Worm (Caenorhabditis elegans) whole organism, young adult: ENCODE results near the gene ccz-1.

ENCODE experiments used
- B0261.1 ChIP-seq: sonication (generic microtip); optimal IDR thresholded peaks from 2 replicates; lab custom pipeline; 2016; ENCODE audit warnings: mild to moderate bottlenecking, missing genetic modification characterization, moderate library complexity, missing compliant biosample characterization
- B0336.3 ChIP-seq: fragments of 200-800 bp; sonication (Bioruptor generic); IDR thresholded peaks from 2 replicates; pipeline ENCODE4 v1.3.6; 2022; ENCODE audit warnings: missing genetic modification characterization, missing compliant biosample characterization
- C17E4.6 ChIP-seq: fragments of 200-800 bp; sonication (Bioruptor generic); IDR thresholded peaks from 2 replicates; pipeline ENCODE4 v1.3.6; 2022; ENCODE audit warnings: missing genetic modification reagents, missing genetic modification characterization, missing compliant biosample characterization
- F22D6.2 ChIP-seq: sonication (generic microtip); optimal IDR thresholded peaks from 2 replicates; lab custom pipeline; 2016; ENCODE audit warnings: mild to moderate bottlenecking, missing genetic modification characterization, missing compliant biosample characterization
- F37B4.10 ChIP-seq: fragments of 200-800 bp; sonication (Bioruptor generic); IDR thresholded peaks from 2 replicates; pipeline ENCODE4 v1.3.6; 2022; ENCODE audit warnings: missing genetic modification characterization, missing compliant biosample characterization
- F52B5.7 ChIP-seq: sonication (generic microtip); optimal IDR thresholded peaks from 2 replicates; lab custom pipeline; 2016; ENCODE audit warnings: mild to moderate bottlenecking, missing genetic modification characterization, missing compliant biosample characterization
- F57C9.4 ChIP-seq: sonication (generic microtip); optimal IDR thresholded peaks from 2 replicates; lab custom pipeline; 2017; ENCODE audit warnings: mild to moderate bottlenecking, missing genetic modification characterization, missing compliant biosample characterization
- K12H6.12 ChIP-seq: fragments of 200-800 bp; sonication (Bioruptor generic); optimal IDR thresholded peaks from 2 replicates; lab custom pipeline; 2018; ENCODE audit warnings: mild to moderate bottlenecking, missing genetic modification characterization, missing compliant biosample characterization
- T07F8.4 ChIP-seq: sonication (generic microtip); optimal IDR thresholded peaks from 2 replicates; lab custom pipeline; 2016; ENCODE audit warnings: mild to moderate bottlenecking, missing genetic modification characterization, moderate library complexity, missing compliant biosample characterization
- Y56A3A.18 ChIP-seq: fragments of 200-800 bp; sonication (Bioruptor generic); IDR thresholded peaks from 2 replicates; pipeline ENCODE4 v1.3.6; 2022; ENCODE audit warnings: missing genetic modification reagents, missing genetic modification characterization, missing compliant biosample characterization
- ama-1 ChIP-seq, 3 experiments: fragments of 150-350 bp in 1 of 3; sonication (generic microtip) in 2 of 3; optimal IDR thresholded peaks; 2 replicates each; lab custom pipeline; 2014 to 2018; ENCODE audit warnings: missing biosample characterization in 2 of 3, missing genetic modification characterization in 2 of 3, missing genetic modification reagents in 2 of 3
- aptf-3 ChIP-seq: fragments of 200-800 bp; sonication (Bioruptor generic); IDR thresholded peaks from 2 replicates; pipeline ENCODE4 v1.3.6; 2022; ENCODE audit warnings: missing genetic modification characterization, missing compliant biosample characterization
- atf-7 ChIP-seq: sonication (generic microtip); optimal IDR thresholded peaks from 2 replicates; lab custom pipeline; 2017; ENCODE audit warnings: mild to moderate bottlenecking, missing genetic modification characterization, missing compliant biosample characterization
- athp-1 ChIP-seq: sonication (generic microtip); optimal IDR thresholded peaks from 2 replicates; lab custom pipeline; 2017; ENCODE audit warnings: mild to moderate bottlenecking, missing genetic modification characterization, missing compliant biosample characterization
- bed-1 ChIP-seq: fragments of 200-800 bp; sonication (Bioruptor generic); IDR thresholded peaks from 2 replicates; pipeline ENCODE4 v1.3.6; 2022; ENCODE audit warnings: missing genetic modification reagents, missing genetic modification characterization, missing compliant biosample characterization
- ccch-3 ChIP-seq: fragments of 200-800 bp; sonication (Bioruptor generic); optimal IDR thresholded peaks from 2 replicates; lab custom pipeline; 2018; ENCODE audit warnings: mild to moderate bottlenecking, missing genetic modification characterization, missing compliant biosample characterization
- ceh-40 ChIP-seq: fragments of 200-800 bp; sonication (Bioruptor generic); IDR thresholded peaks from 2 replicates; pipeline ENCODE4 v1.3.6; 2022; ENCODE audit warnings: missing genetic modification characterization, missing compliant biosample characterization
- ceh-79 ChIP-seq: sonication (generic microtip); optimal IDR thresholded peaks from 2 replicates; lab custom pipeline; 2017; ENCODE audit warnings: mild to moderate bottlenecking, missing genetic modification characterization, missing compliant biosample characterization
- ceh-91 ChIP-seq: fragments of 200-800 bp; sonication (Bioruptor generic); IDR thresholded peaks from 2 replicates; pipeline ENCODE4 v1.3.6; 2022; ENCODE audit warnings: missing genetic modification reagents, missing genetic modification characterization, missing compliant biosample characterization
- dpff-1 ChIP-seq: sonication (generic microtip); optimal IDR thresholded peaks from 2 replicates; lab custom pipeline; 2017; ENCODE audit warnings: mild to moderate bottlenecking, missing genetic modification characterization, missing compliant biosample characterization
- dpl-1 ChIP-seq: fragments of 150-350 bp; optimal IDR thresholded peaks from 2 replicates; lab custom pipeline; 2014; ENCODE audit warnings: missing biosample characterization, missing genetic modification reagents, missing genetic modification characterization
- egl-18 ChIP-seq: fragments of 200-800 bp; sonication (Bioruptor generic); IDR thresholded peaks from 2 replicates; pipeline ENCODE4 v1.3.6; 2022; ENCODE audit warnings: missing genetic modification reagents, missing genetic modification characterization, missing compliant biosample characterization
- ets-4 ChIP-seq: fragments of 200-800 bp; sonication (Bioruptor generic); optimal IDR thresholded peaks from 2 replicates; lab custom pipeline; 2018; ENCODE audit warnings: mild to moderate bottlenecking, missing genetic modification characterization, missing compliant biosample characterization
- hlh-12 ChIP-seq: sonication (generic microtip); optimal IDR thresholded peaks from 2 replicates; lab custom pipeline; 2016; ENCODE audit warnings: missing genetic modification characterization, missing compliant biosample characterization
- lag-1 ChIP-seq: fragments of 200-800 bp; sonication (Bioruptor generic); IDR thresholded peaks from 2 replicates; pipeline ENCODE4 v1.3.6; 2022; ENCODE audit warnings: missing genetic modification reagents, missing genetic modification characterization, missing compliant biosample characterization
- let-607 ChIP-seq, 2 experiments: fragments of 200-800 bp in 1 of 2; sonication (Bioruptor generic) in 1 of 2; sonication (generic microtip) in 1 of 2; optimal IDR thresholded peaks; 2 replicates each; lab custom pipeline; 2016 to 2018; ENCODE audit warnings: mild to moderate bottlenecking in 2 of 2, missing compliant biosample characterization in 2 of 2, missing genetic modification characterization in 2 of 2, moderate library complexity in 2 of 2, missing genotype in 1 of 2
- lir-1 ChIP-seq: fragments of 200-800 bp; sonication (Bioruptor generic); conservative IDR thresholded peaks from 2 replicates; pipeline ENCODE4 v1.3.6; 2022; ENCODE audit warnings: missing genetic modification reagents, missing genetic modification characterization, missing compliant biosample characterization
- lsy-27 ChIP-seq: sonication (generic microtip); optimal IDR thresholded peaks from 2 replicates; lab custom pipeline; 2017; ENCODE audit warnings: missing genetic modification characterization, mild to moderate bottlenecking, missing compliant biosample characterization, antibody characterized with exemption, missing genotype, borderline replicate concordance; ENCODE audit not compliant: insufficient read depth
- madf-8 ChIP-seq: fragments of 200-800 bp; sonication (Bioruptor generic); conservative IDR thresholded peaks from 2 replicates; pipeline ENCODE4 v1.3.6; 2022; ENCODE audit warnings: missing genetic modification reagents, missing genetic modification characterization, missing compliant biosample characterization
- mxl-1 ChIP-seq: sonication (generic microtip); optimal IDR thresholded peaks from 2 replicates; lab custom pipeline; 2016; ENCODE audit warnings: missing genetic modification characterization, missing compliant biosample characterization
- nfyb-1 ChIP-seq: fragments of 200-800 bp; sonication (Bioruptor generic); IDR thresholded peaks from 2 replicates; pipeline ENCODE4 v1.3.6; 2022; ENCODE audit warnings: missing genetic modification reagents, missing genetic modification characterization, missing compliant biosample characterization
- nhr-120 ChIP-seq: fragments of 200-800 bp; sonication (Bioruptor generic); IDR thresholded peaks from 2 replicates; pipeline ENCODE4 v1.3.6; 2022; ENCODE audit warnings: missing genetic modification characterization, missing compliant biosample characterization
- nhr-179 ChIP-seq: sonication (generic microtip); optimal IDR thresholded peaks from 2 replicates; lab custom pipeline; 2016; ENCODE audit warnings: mild to moderate bottlenecking, missing genetic modification characterization, missing compliant biosample characterization
- nhr-80 ChIP-seq: sonication (generic microtip); optimal IDR thresholded peaks from 2 replicates; lab custom pipeline; 2016; ENCODE audit warnings: missing genetic modification characterization, missing compliant biosample characterization
- pbrm-1 ChIP-seq: fragments of 200-800 bp; sonication (Bioruptor generic); IDR thresholded peaks from 2 replicates; pipeline ENCODE4 v1.3.6; 2022; ENCODE audit warnings: missing genetic modification reagents, missing genetic modification characterization, missing compliant biosample characterization
- pha-4 ChIP-seq: fragments of 150-350 bp; sonication (generic microtip); optimal IDR thresholded peaks from 2 replicates; lab custom pipeline; 2014; ENCODE audit warnings: missing biosample characterization, missing genetic modification reagents, missing genetic modification characterization
- rec-8 ChIP-seq, 2 experiments: sonication (generic microtip); optimal IDR thresholded peaks; 2 replicates each; lab custom pipeline; 2016; ENCODE audit warnings: mild to moderate bottlenecking in 2 of 2, missing genetic modification characterization in 2 of 2, missing genetic modification reagents in 2 of 2, missing genotype in 2 of 2, missing biosample characterization in 1 of 2, missing compliant biosample characterization in 1 of 2, moderate library complexity in 1 of 2
- rpc-1 ChIP-seq, 2 experiments: fragments of 150-350 bp in 1 of 2; sonication (generic microtip) in 1 of 2; optimal IDR thresholded peaks; 2 replicates each; lab custom pipeline; 2014 to 2018; ENCODE audit warnings: missing biosample characterization in 1 of 2, missing genetic modification characterization in 1 of 2, missing genetic modification reagents in 1 of 2, missing genotype in 1 of 2
- sea-2 ChIP-seq: fragments of 200-800 bp; sonication (Bioruptor generic); IDR thresholded peaks from 2 replicates; pipeline ENCODE4 v1.3.6; 2022; ENCODE audit warnings: missing genetic modification characterization, missing compliant biosample characterization
- snpc-4 ChIP-seq, 5 experiments: fragments of 150-350 bp in 1 of 5; sonication (generic microtip) in 4 of 5; optimal IDR thresholded peaks; 2 replicates each; lab custom pipeline; 2014 to 2018; ENCODE audit warnings: missing genetic modification characterization in 5 of 5, missing biosample characterization in 3 of 5, antibody characterized with exemption in 2 of 5, mild to moderate bottlenecking in 2 of 5, missing compliant biosample characterization in 2 of 5, missing genotype in 2 of 5, moderate library complexity in 2 of 5, missing genetic modification reagents in 1 of 5
- xnd-1 ChIP-seq: sonication (generic microtip); optimal IDR thresholded peaks from 2 replicates; lab custom pipeline; 2016; ENCODE audit warnings: missing genotype, missing genetic modification reagents, missing genetic modification characterization, missing compliant biosample characterization
- zfh-2 ChIP-seq: fragments of 200-800 bp; sonication (Bioruptor generic); conservative IDR thresholded peaks from 2 replicates; pipeline ENCODE4 v1.3.6; 2022; ENCODE audit warnings: missing genetic modification reagents, missing genetic modification characterization, missing compliant biosample characterization
- ztf-22 ChIP-seq: fragments of 200-800 bp; sonication (Bioruptor generic); optimal IDR thresholded peaks from 2 replicates; lab custom pipeline; 2018; ENCODE audit warnings: mild to moderate bottlenecking, missing genetic modification characterization, moderate library complexity, missing compliant biosample characterization
- ztf-3 ChIP-seq: fragments of 200-800 bp; sonication (Bioruptor generic); optimal IDR thresholded peaks from 2 replicates; lab custom pipeline; 2018; ENCODE audit warnings: mild to moderate bottlenecking, missing genetic modification characterization, missing compliant biosample characterization

The ccz-1 gene

DNA sequence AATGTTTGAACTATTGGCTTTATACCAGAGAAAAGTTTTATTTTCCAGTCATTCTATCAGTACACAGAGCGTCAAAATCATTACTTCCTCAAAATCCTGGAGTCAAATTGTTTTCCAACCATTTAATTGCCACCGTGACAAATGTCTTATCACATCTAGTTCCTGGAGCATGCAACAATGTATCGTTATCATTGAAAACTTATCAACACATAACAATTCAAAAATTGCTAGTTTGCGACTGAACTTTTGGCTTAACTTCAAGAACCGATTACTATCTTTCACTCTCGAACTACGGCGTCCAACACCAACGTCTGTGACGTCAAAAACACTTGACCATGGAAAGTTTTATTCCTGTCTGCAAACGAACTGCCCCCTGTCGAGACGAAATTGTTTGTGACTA, 40.6 kb upstream of the ccz-1 start:
- TF ChIP-seq athp-1 (tag; lab: Kevin White, UChicago) = no peak
- peak; percentile 21 for TF ChIP-seq ets-4
- TF ChIP-seq sea-2 (GFP tag; lab: Robert Waterston, UW) = no peak
- TF ChIP-seq nhr-80 (tag; lab: Kevin White, UChicago) = peak; percentile 68
- TF ChIP-seq F57C9.4 (tag; lab: Kevin White, UChicago) = no peak
- TF ChIP-seq pha-4 (tag; lab: Kevin White, UChicago) = no peak
- no peak for TF ChIP-seq ceh-91
- TF ChIP-seq ccch-3 = no peak

DNA sequence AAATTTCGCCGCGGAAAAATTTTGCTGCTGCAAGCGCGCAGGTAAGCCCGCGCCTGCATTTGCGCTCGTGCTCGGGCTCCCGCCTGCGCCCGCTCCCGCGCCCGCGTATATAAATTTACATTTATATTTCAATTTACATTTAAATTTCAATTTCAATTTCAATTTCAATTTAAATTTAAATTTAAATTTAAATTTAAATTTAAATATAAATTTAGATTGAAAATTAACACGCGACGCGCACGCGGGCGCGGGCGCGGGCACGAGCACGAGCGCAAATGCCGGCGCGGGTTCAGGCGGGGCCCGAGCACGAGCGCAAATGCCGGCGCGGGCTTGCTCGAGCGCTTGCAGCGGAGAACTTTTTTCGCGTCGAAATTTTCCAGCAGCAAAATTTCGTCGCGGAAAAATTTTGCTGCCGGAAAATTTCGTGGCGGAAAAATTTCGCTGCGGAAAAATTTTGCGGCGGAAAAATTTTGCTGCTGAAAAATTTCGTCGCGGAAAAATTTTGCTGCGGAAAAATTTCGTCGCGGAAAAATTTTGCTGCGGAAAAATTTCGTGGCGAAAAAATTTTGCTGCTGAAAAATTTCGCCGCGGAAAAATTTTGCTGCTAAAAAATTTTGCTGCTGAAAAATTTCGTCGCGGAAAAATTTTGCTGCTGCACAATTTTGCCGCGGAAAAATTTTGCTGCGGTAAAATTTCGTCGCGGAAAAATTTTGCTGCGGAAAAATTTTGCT, 32.7 kb upstream of the ccz-1 start:
- TF ChIP-seq bed-1 (GFP tag; lab: Robert Waterston, UW) (no peak), nfyb-1 (GFP tag; lab: Robert Waterston, UW) (0 out of 2 replicates have a peak, but pooled peaks have one; percentile 36), dpl-1 (no peak), rpc-1 (optimal IDR thresholded peaks at IDR 0.05; lab: Kevin White, UChicago) (no peak), rpc-1 (tag; optimal IDR thresholded peaks at IDR 0.05; lab: Kevin White, UChicago) (no peak), ceh-40 (GFP tag; lab: Robert Waterston, UW) (no peak), ceh-91 (peak; percentile 32; the same call in 1 of the 2 replicates), lag-1 (GFP tag; lab: Robert Waterston, UW) (peak; percentile 20; the same call in 1 of the 2 replicates), hlh-12 (no peak), B0336.3 (GFP tag; lab: Robert Waterston, UW) (no peak), ceh-79 (tag; lab: Kevin White, UChicago) (no peak), snpc-4 (GFP tag; optimal IDR thresholded peaks at IDR 0.05; lab: Kevin White, UChicago) (no peak), snpc-4 (tag; optimal IDR thresholded peaks at IDR 0.05; lab: Kevin White, UChicago) (no peak), aptf-3 (GFP tag; lab: Robert Waterston, UW) (no peak), let-607 (tag; optimal IDR thresholded peaks at IDR 0.05; lab: Kevin White, UChicago) (no peak), F37B4.10 (no peak), ztf-3 (GFP tag; lab: Kevin White, UChicago) (no peak), F57C9.4 (tag; lab: Kevin White, UChicago) (no peak), zfh-2 (GFP tag; lab: Robert Waterston, UW) (peak; percentile 77; the same call in 1 of the 2 replicates), F52B5.7 (tag; lab: Kevin White, UChicago) (no peak), madf-8 (GFP tag; lab: Robert Waterston, UW) (peak; percentile 43), F22D6.2 (tag; lab: Kevin White, UChicago) (no peak), B0261.1 (no peak), dpff-1 (tag; lab: Kevin White, UChicago) (no peak), pha-4 (tag; lab: Kevin White, UChicago) (no peak), K12H6.12 (tag; lab: Kevin White, UChicago) (no peak), nhr-120 (GFP tag; lab: Robert Waterston, UW) (peak; percentile 87; the same call in 1 of the 2 replicates), atf-7 (tag; lab: Kevin White, UChicago) (no peak), ztf-22 (no peak), ama-1 (optimal IDR thresholded peaks at IDR 0.05; lab: Kevin White, UChicago) (no peak), ama-1 (GFP tag; optimal IDR thresholded peaks at IDR 0.05; lab: Kevin White, UChicago) (no peak), Y56A3A.18 (GFP tag; lab: Robert Waterston, UW) (no peak), lir-1 (GFP tag; lab: Robert Waterston, UW) (no peak), C17E4.6 (GFP tag; lab: Robert Waterston, UW) (no peak; the same call in 1 of the 2 replicates), rec-8 (tag; optimal IDR thresholded peaks at IDR 0.05; lab: Kevin White, UChicago) (no peak), egl-18 (GFP tag; lab: Robert Waterston, UW) (no peak), pbrm-1 (GFP tag; lab: Robert Waterston, UW) (0 out of 2 replicates have a peak, but pooled peaks have one; percentile 6), nhr-179 (tag; lab: Kevin White, UChicago) (no peak), xnd-1 (tag; lab: Kevin White, UChicago) (no peak), T07F8.4 (tag; lab: Kevin White, UChicago) (no peak), nhr-80 (tag; lab: Kevin White, UChicago) (no peak), lsy-27 (tag; lab: Kevin White, UChicago) (no peak), mxl-1 (tag; lab: Kevin White, UChicago) (no peak)
